Worm (Caenorhabditis elegans) whole organism, L2 larva: Measurements from ENCODE around the gene idpa-2.

Experiments
- aly-2 ChIP-seq: fragments of 150-350 bp; optimal IDR thresholded peaks from 2 replicates; lab custom pipeline; 2014; ENCODE audit warnings: missing biosample characterization, missing genetic modification characterization
- lin-39 ChIP-seq: fragments of 150-350 bp; optimal IDR thresholded peaks from 2 replicates; lab custom pipeline; 2014; ENCODE audit warnings: missing biosample characterization, missing genetic modification reagents, missing genetic modification characterization
- nhr-12 ChIP-seq: fragments of 150-350 bp; optimal IDR thresholded peaks from 2 replicates; lab custom pipeline; 2014; ENCODE audit warnings: missing biosample characterization, missing genetic modification characterization
- nhr-25 ChIP-seq: fragments of 150-350 bp; sonication (generic microtip); optimal IDR thresholded peaks from 3 replicates; lab custom pipeline; 2014; ENCODE audit warnings: missing biosample characterization, missing genetic modification characterization

DNA sequence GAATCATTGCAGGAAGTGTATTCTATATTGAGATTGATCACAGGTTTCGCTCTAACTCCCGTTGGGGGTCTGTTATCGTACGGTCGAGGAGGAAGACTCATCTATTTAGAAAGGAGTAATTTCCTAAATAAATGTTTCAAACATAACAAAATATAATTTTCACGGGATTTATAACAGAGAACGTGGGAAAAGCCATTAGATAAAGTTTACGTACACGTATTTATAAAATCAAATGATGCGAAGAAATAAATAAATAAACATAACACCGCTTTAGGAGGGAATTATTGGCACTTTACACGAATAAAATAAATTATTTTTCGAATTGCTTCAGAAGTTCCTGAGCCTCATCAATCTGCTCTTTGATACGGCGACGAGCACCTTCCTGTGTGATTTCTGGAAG lies 15.9 kb upstream of the idpa-2 start, which contains the start of gene F07H5.10:
- no peak for TF ChIP-seq aly-2 (tag; lab: Kevin White, UChicago)
- TF ChIP-seq nhr-12 (tag; lab: Kevin White, UChicago) = no peak
- TF ChIP-seq nhr-25 (tag; lab: Kevin White, UChicago) = no peak
- no peak for TF ChIP-seq lin-39 (tag; lab: Kevin White, UChicago)
